Worm (Caenorhabditis elegans): ENCODE data around the gene C35D10.7.

DNA sequence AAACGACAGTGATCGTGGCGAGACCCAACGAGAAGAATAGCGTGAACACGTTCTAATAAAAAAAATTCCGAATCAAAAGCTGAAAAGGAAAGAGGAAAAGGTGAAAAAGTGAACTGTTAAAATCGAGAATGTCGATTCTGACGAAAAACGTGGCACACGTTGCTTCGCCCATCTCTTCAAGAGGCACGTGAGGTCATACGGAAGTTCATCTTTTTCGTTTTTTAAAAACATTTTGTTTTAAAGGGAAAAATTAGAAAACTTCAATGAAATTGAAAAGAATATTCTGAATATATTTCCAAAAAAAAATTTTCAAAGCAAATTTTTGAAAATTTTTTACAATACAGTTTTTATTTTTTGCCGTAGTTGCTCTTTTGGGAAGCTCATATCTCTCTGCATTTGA is 44.8 kb upstream of the C35D10.7 start, which contains the start of gene C38D4.7:
- TF ChIP-seq hif-1 (tag; optimal IDR thresholded peaks at IDR 0.05) (no peak), lin-39 (tag; optimal IDR thresholded peaks at IDR 0.05) (no peak), ces-1 (GFP tag; optimal IDR thresholded peaks at IDR 0.05) (no peak)

Measured in whole organism, L4 larva.